Worm (Caenorhabditis elegans) whole organism, L3 larva: ENCODE results near the gene Y54E2A.8.

Source experiments
- R02D3.7 ChIP-seq: fragments of 150-350 bp; optimal IDR thresholded peaks from 2 replicates; lab custom pipeline; 2014; ENCODE audit warnings: missing biosample characterization, missing genetic modification characterization
- ZK546.5 ChIP-seq: sonication (generic microtip); optimal IDR thresholded peaks from 2 replicates; lab custom pipeline; 2017; ENCODE audit warnings: missing biosample characterization, missing genetic modification characterization
- aly-2 ChIP-seq: fragments of 150-350 bp; optimal IDR thresholded peaks from 2 replicates; lab custom pipeline; 2014; ENCODE audit warnings: missing biosample characterization, missing genetic modification characterization
- ama-1 ChIP-seq: fragments of 150-350 bp; optimal IDR thresholded peaks from 2 replicates; lab custom pipeline; 2018
- ceh-16 ChIP-seq: sonication (generic microtip); optimal IDR thresholded peaks from 2 replicates; lab custom pipeline; 2017; ENCODE audit warnings: missing biosample characterization, missing genetic modification characterization
- ceh-28 ChIP-seq: fragments of 150-350 bp; optimal IDR thresholded peaks from 2 replicates; lab custom pipeline; 2014; ENCODE audit warnings: missing biosample characterization, missing genetic modification reagents, missing genetic modification characterization
- ceh-82 ChIP-seq: fragments of 150-350 bp; optimal IDR thresholded peaks from 2 replicates; lab custom pipeline; 2014; ENCODE audit warnings: missing biosample characterization, missing genetic modification characterization
- ceh-9 ChIP-seq: sonication (generic microtip); optimal IDR thresholded peaks from 2 replicates; lab custom pipeline; 2018; ENCODE audit warnings: missing biosample characterization, missing genetic modification characterization
- daf-12 ChIP-seq: fragments of 150-350 bp; optimal IDR thresholded peaks from 2 replicates; lab custom pipeline; 2014; ENCODE audit warnings: missing biosample characterization, missing genetic modification reagents, missing genetic modification characterization
- egl-27 ChIP-seq: sonication (generic microtip); optimal IDR thresholded peaks from 4 replicates; lab custom pipeline; 2017; ENCODE audit warnings: missing biosample characterization, missing genetic modification reagents, missing genetic modification characterization
- egl-5 ChIP-seq: fragments of 150-350 bp; optimal IDR thresholded peaks from 2 replicates; lab custom pipeline; 2017; ENCODE audit warnings: missing biosample characterization, missing genetic modification reagents, missing genetic modification characterization, inconsistent platforms
- elt-1 ChIP-seq: fragments of 150-350 bp; optimal IDR thresholded peaks from 2 replicates; lab custom pipeline; 2014; ENCODE audit warnings: missing biosample characterization, missing genetic modification characterization
- elt-2 ChIP-seq: sonication (generic microtip); optimal IDR thresholded peaks from 2 replicates; lab custom pipeline; 2016; ENCODE audit warnings: missing genetic modification reagents, mild to moderate bottlenecking, missing genetic modification characterization, missing compliant biosample characterization
- elt-3 ChIP-seq, 3 experiments: fragments of 150-350 bp in 1 of 3; sonication (generic microtip) in 2 of 3; optimal IDR thresholded peaks; 2 replicates in 2 of 3; 4 replicates in 1 of 3; lab custom pipeline; 2014 to 2017; ENCODE audit warnings: missing biosample characterization in 3 of 3, missing genetic modification characterization in 3 of 3
- eor-1 ChIP-seq, 2 experiments: fragments of 150-350 bp; optimal IDR thresholded peaks; 2 replicates each; lab custom pipeline; 2014 to 2018; ENCODE audit warnings: missing biosample characterization in 2 of 2, missing genetic modification characterization in 2 of 2
- fkh-10 ChIP-seq: sonication (generic microtip); optimal IDR thresholded peaks from 2 replicates; lab custom pipeline; 2017; ENCODE audit warnings: missing biosample characterization, missing genetic modification reagents, missing genetic modification characterization
- fkh-2 ChIP-seq: fragments of 150-350 bp; optimal IDR thresholded peaks from 2 replicates; lab custom pipeline; 2014; ENCODE audit warnings: missing biosample characterization, missing genetic modification reagents, missing genetic modification characterization
- fos-1 ChIP-seq: fragments of 150-350 bp; optimal IDR thresholded peaks from 2 replicates; lab custom pipeline; 2014; ENCODE audit warnings: missing biosample characterization, missing genetic modification characterization
- hmg-11 ChIP-seq: sonication (generic microtip); optimal IDR thresholded peaks from 2 replicates; lab custom pipeline; 2016; ENCODE audit warnings: missing genetic modification characterization, missing compliant biosample characterization
- jun-1 ChIP-seq: fragments of 150-350 bp; optimal IDR thresholded peaks from 2 replicates; lab custom pipeline; 2014; ENCODE audit warnings: missing biosample characterization, missing genetic modification reagents, missing genetic modification characterization
- lin-15B ChIP-seq: fragments of 150-350 bp; optimal IDR thresholded peaks from 2 replicates; lab custom pipeline; 2014; ENCODE audit warnings: missing biosample characterization, missing genetic modification characterization
- lin-39 ChIP-seq: fragments of 150-350 bp; optimal IDR thresholded peaks from 2 replicates; lab custom pipeline; 2018; ENCODE audit warnings: missing biosample characterization, missing genetic modification reagents, missing genetic modification characterization
- lsy-12 ChIP-seq: sonication (generic microtip); optimal IDR thresholded peaks from 2 replicates; lab custom pipeline; 2016; ENCODE audit warnings: mild to moderate bottlenecking, missing genetic modification characterization, missing compliant biosample characterization
- mdl-1 ChIP-seq: fragments of 150-350 bp; optimal IDR thresholded peaks from 2 replicates; lab custom pipeline; 2014; ENCODE audit warnings: missing biosample characterization, missing genetic modification characterization
- nfya-1 ChIP-seq: sonication (generic microtip); optimal IDR thresholded peaks from 2 replicates; lab custom pipeline; 2017; ENCODE audit warnings: missing genetic modification characterization, mild to moderate bottlenecking, missing compliant biosample characterization, antibody characterized with exemption, moderate library complexity; ENCODE audit not compliant: insufficient read depth
- nhr-11 ChIP-seq: fragments of 150-350 bp; optimal IDR thresholded peaks from 2 replicates; lab custom pipeline; 2014; ENCODE audit warnings: missing biosample characterization, missing genetic modification characterization
- nhr-12 ChIP-seq: fragments of 150-350 bp; optimal IDR thresholded peaks from 2 replicates; lab custom pipeline; 2014; ENCODE audit warnings: missing biosample characterization, missing genetic modification characterization
- nhr-23 ChIP-seq: fragments of 150-350 bp; optimal IDR thresholded peaks from 2 replicates; lab custom pipeline; 2014; ENCODE audit warnings: missing biosample characterization, missing genetic modification reagents, missing genetic modification characterization
- nhr-25 ChIP-seq: sonication (generic microtip); optimal IDR thresholded peaks from 2 replicates; lab custom pipeline; 2017; ENCODE audit warnings: missing biosample characterization, missing genetic modification characterization
- nhr-28 ChIP-seq: fragments of 150-350 bp; optimal IDR thresholded peaks from 2 replicates; lab custom pipeline; 2014; ENCODE audit warnings: missing biosample characterization, missing genetic modification characterization
- nhr-43 ChIP-seq: sonication (generic microtip); optimal IDR thresholded peaks from 2 replicates; lab custom pipeline; 2016; ENCODE audit warnings: mild to moderate bottlenecking, missing genetic modification characterization, missing compliant biosample characterization; ENCODE audit not compliant: poor library complexity, severe bottlenecking
- nhr-67 ChIP-seq: fragments of 150-350 bp; optimal IDR thresholded peaks from 2 replicates; lab custom pipeline; 2014; ENCODE audit warnings: missing biosample characterization, missing genetic modification characterization
- nhr-76 ChIP-seq: fragments of 150-350 bp; sonication (generic microtip); optimal IDR thresholded peaks from 5 replicates; lab custom pipeline; 2014; ENCODE audit warnings: missing biosample characterization, missing genetic modification characterization
- nhr-77 ChIP-seq: fragments of 150-350 bp; optimal IDR thresholded peaks from 2 replicates; lab custom pipeline; 2014; ENCODE audit warnings: missing biosample characterization, missing genetic modification characterization
- pha-4 ChIP-seq: fragments of 150-350 bp; optimal IDR thresholded peaks from 2 replicates; lab custom pipeline; 2014; ENCODE audit warnings: missing biosample characterization, missing genetic modification reagents, missing genetic modification characterization
- pqm-1 ChIP-seq: fragments of 150-350 bp; optimal IDR thresholded peaks from 2 replicates; lab custom pipeline; 2017; ENCODE audit warnings: missing biosample characterization, missing genetic modification characterization, inconsistent platforms
- sea-2 ChIP-seq: fragments of 150-350 bp; sonication (generic microtip); optimal IDR thresholded peaks from 4 replicates; lab custom pipeline; 2014; ENCODE audit warnings: missing biosample characterization, missing genetic modification reagents, missing genetic modification characterization
- skn-1 ChIP-seq: fragments of 150-350 bp; optimal IDR thresholded peaks from 2 replicates; lab custom pipeline; 2014; ENCODE audit warnings: missing biosample characterization, missing genetic modification characterization
- snpc-4 ChIP-seq: fragments of 150-350 bp; optimal IDR thresholded peaks from 2 replicates; lab custom pipeline; 2014; ENCODE audit warnings: missing biosample characterization, missing genetic modification characterization
- tbx-2 ChIP-seq: sonication (generic microtip); optimal IDR thresholded peaks from 2 replicates; lab custom pipeline; 2016; ENCODE audit warnings: mild to moderate bottlenecking, missing genetic modification characterization, missing compliant biosample characterization
- unc-62 ChIP-seq: fragments of 150-350 bp; sonication (generic microtip); optimal IDR thresholded peaks from 4 replicates; lab custom pipeline; 2014; ENCODE audit warnings: missing biosample characterization, missing genetic modification reagents, missing genetic modification characterization
- zag-1 ChIP-seq: fragments of 150-350 bp; optimal IDR thresholded peaks from 2 replicates; lab custom pipeline; 2014; ENCODE audit warnings: missing biosample characterization, missing genetic modification characterization
- ztf-11 ChIP-seq: fragments of 150-350 bp; optimal IDR thresholded peaks from 2 replicates; lab custom pipeline; 2014; ENCODE audit warnings: missing biosample characterization, missing genetic modification characterization
- ztf-4 ChIP-seq: fragments of 150-350 bp; optimal IDR thresholded peaks from 2 replicates; lab custom pipeline; 2014; ENCODE audit warnings: missing biosample characterization, missing genetic modification characterization

The Y54E2A.8 gene

DNA sequence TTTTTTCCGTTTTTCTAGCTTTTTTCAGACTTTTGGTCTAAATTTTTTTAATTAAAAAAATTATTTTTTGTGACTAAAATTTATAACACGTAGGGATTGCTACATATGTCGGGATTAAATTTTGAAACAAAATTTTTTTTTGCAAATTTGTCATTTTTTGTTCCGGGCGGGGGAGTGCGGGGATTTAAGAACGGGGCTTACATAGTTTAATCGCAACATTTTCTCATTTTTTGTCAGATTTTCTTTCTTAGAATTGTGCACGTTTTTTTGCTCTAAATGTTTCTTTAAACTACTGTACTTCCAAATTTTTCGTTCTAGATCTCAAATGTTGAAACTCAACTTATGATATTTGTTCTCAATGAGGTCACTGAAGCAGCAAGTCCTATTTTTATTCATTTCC lies 12.6 kb downstream of the Y54E2A.8 start, which contains the start of gene Y54E2A.10:
Gene Y54E2A.10, plus strand, starts transcription at position 301 of the 400 bp plus-strand sequence.
- TF ChIP-seq hmg-11 = no peak
- no peak for TF ChIP-seq egl-27
- TF ChIP-seq snpc-4 (tag; lab: Kevin White, UChicago) = no peak
- TF ChIP-seq nhr-12 (tag; lab: Kevin White, UChicago) = no peak
- TF ChIP-seq ceh-82 (tag; lab: Kevin White, UChicago) = no peak
- TF ChIP-seq aly-2 = no peak
- no peak for TF ChIP-seq fkh-2 (tag; lab: Kevin White, UChicago)
- TF ChIP-seq zag-1 = no peak
- TF ChIP-seq ztf-4 (tag; lab: Kevin White, UChicago) = no peak
- TF ChIP-seq ZK546.5 (tag; lab: Kevin White, UChicago) = no peak
- TF ChIP-seq R02D3.7 (tag; lab: Kevin White, UChicago) = no peak

DNA sequence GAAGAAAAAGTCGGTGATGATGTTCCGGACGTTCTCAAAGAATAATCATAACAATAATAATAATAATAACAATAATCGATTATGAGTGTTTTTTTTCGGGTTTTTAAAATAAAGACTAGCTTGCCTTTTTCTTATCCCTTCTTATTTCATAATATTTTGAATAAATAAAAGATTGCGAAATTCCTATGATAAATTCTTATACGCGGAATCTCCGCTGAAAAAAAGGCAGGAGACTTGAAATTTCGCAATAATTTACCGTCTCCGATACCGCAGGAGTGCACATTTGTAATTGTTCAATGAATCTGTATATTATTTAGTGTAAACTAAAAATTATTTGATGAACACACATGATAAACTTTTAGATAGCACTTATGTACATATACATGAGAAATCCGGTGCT lies 14.3 kb downstream of the Y54E2A.8 start:
- TF ChIP-seq pha-4 (no peak), lin-15B (no peak), nhr-23 (tag; lab: Kevin White, UChicago) (no peak), nhr-77 (tag; lab: Kevin White, UChicago) (no peak), nhr-43 (tag; lab: Kevin White, UChicago) (no peak), fos-1 (tag; lab: Kevin White, UChicago) (no peak), lin-39 (tag; lab: Kevin White, UChicago) (no peak), elt-3 (tag; optimal IDR thresholded peaks at IDR 0.05; lab: Kevin White, UChicago) (no peak), nhr-28 (tag; lab: Kevin White, UChicago) (no peak), ceh-82 (tag; lab: Kevin White, UChicago) (no peak), unc-62 (GFP tag; lab: Kevin White, UChicago) (no peak), ZK546.5 (tag; lab: Kevin White, UChicago) (no peak), nfya-1 (tag; lab: Kevin White, UChicago) (no peak), nhr-67 (no peak), skn-1 (no peak), tbx-2 (tag; lab: Kevin White, UChicago) (no peak), ceh-16 (no peak), ceh-28 (tag; lab: Kevin White, UChicago) (no peak)

ce11 chrII:14794935-14795454 lies 16.9 kb downstream of the Y54E2A.8 start, which contains the start of gene eif-3.B:
Gene eif-3.B (plus strand): TSS chrII:14795404.
- TF ChIP-seq nhr-77 (tag; lab: Kevin White, UChicago) = peak; percentile 85
- TF ChIP-seq mdl-1 = no peak
- no peak for TF ChIP-seq nhr-76 (tag; lab: Kevin White, UChicago)
- TF ChIP-seq egl-27 = no peak
- TF ChIP-seq ceh-82 (tag; lab: Kevin White, UChicago) = peak; percentile 63
- TF ChIP-seq lsy-12 (tag; lab: Kevin White, UChicago) = peak; percentile 74
- TF ChIP-seq skn-1 = peak; percentile 84
- TF ChIP-seq nhr-43 (tag; lab: Kevin White, UChicago) = peak; percentile 91
- TF ChIP-seq ztf-11 (tag; lab: Kevin White, UChicago) = no peak
- TF ChIP-seq snpc-4 (tag; lab: Kevin White, UChicago) = peak; percentile 96
- TF ChIP-seq ceh-28 (tag; lab: Kevin White, UChicago) = peak; percentile 89
- TF ChIP-seq pqm-1 = peak; percentile 14
- TF ChIP-seq elt-1 (tag; lab: Kevin White, UChicago) = no peak
- TF ChIP-seq nhr-23 (tag; lab: Kevin White, UChicago) = peak; percentile 92
- TF ChIP-seq lin-39 (tag; lab: Kevin White, UChicago) = peak; percentile 83
- no peak for TF ChIP-seq ceh-16
- peak; percentile 96 for TF ChIP-seq lin-15B
- TF ChIP-seq fkh-10 = peak; percentile 55
- no peak for TF ChIP-seq nhr-28 (tag; lab: Kevin White, UChicago)
- no peak for TF ChIP-seq eor-1 (tag; optimal IDR thresholded peaks at IDR 0.05; lab: Kevin White, UChicago)
- no peak for TF ChIP-seq fos-1 (tag; lab: Kevin White, UChicago)
- no peak for TF ChIP-seq fkh-2 (tag; lab: Kevin White, UChicago)
- peak; percentile 86 for TF ChIP-seq nhr-25 (tag; lab: Kevin White, UChicago)
- no peak for TF ChIP-seq elt-3 (tag; optimal IDR thresholded peaks at IDR 0.05; lab: Kevin White, UChicago)
- peak; percentile 59 for TF ChIP-seq tbx-2 (tag; lab: Kevin White, UChicago)
- peak; percentile 63 for TF ChIP-seq jun-1 (tag; lab: Kevin White, UChicago)
- TF ChIP-seq nfya-1 (tag; lab: Kevin White, UChicago) = peak; percentile 94
- peak; percentile 70 for TF ChIP-seq R02D3.7 (tag; lab: Kevin White, UChicago)
- peak; percentile 60 for TF ChIP-seq elt-2 (tag; lab: Kevin White, UChicago)
- no peak for TF ChIP-seq sea-2 (GFP tag; lab: Kevin White, UChicago)
- no peak for TF ChIP-seq nhr-67
- TF ChIP-seq hmg-11 = peak; percentile 62
- TF ChIP-seq pha-4 = peak; percentile 98
- TF ChIP-seq unc-62 (GFP tag; lab: Kevin White, UChicago) = no peak
- TF ChIP-seq ceh-9 (tag; lab: Kevin White, UChicago) = no peak
- TF ChIP-seq ama-1 = no peak
- no peak for TF ChIP-seq nhr-11 (tag; lab: Kevin White, UChicago)
- TF ChIP-seq ZK546.5 (tag; lab: Kevin White, UChicago) = no peak
- no peak for TF ChIP-seq daf-12 (tag; lab: Kevin White, UChicago)
- TF ChIP-seq ztf-4 (tag; lab: Kevin White, UChicago) = peak; percentile 31
- no peak for TF ChIP-seq nhr-12 (tag; lab: Kevin White, UChicago)
- TF ChIP-seq egl-5 = peak; percentile 91
